Worm (Caenorhabditis elegans) whole organism, L4/young adult: ENCODE results near the gene F19C6.3.
A peak's percentile ranks its signal among the peaks of the same experiment; 100 is the strongest.

Experiments used
- W03F9.2 ChIP-seq: fragments of 150-350 bp; optimal IDR thresholded peaks from 2 replicates; lab custom pipeline; 2014; ENCODE audit warnings: missing biosample characterization, missing genetic modification characterization
- dao-5 ChIP-seq: sonication (generic microtip); optimal IDR thresholded peaks from 2 replicates; lab custom pipeline; 2016; ENCODE audit warnings: missing genotype, missing genetic modification characterization, moderate library complexity, missing compliant biosample characterization
- him-1 ChIP-seq: sonication (generic microtip); optimal IDR thresholded peaks from 2 replicates; lab custom pipeline; 2016; ENCODE audit warnings: missing genotype, missing genetic modification reagents, missing genetic modification characterization, missing compliant biosample characterization

Gene F19C6.3

ce11 chrX:10009985-10010384, 1.4 kb upstream of the F19C6.3 start:
- TF ChIP-seq W03F9.2 (tag; lab: Kevin White, UChicago) (no peak), dao-5 (tag; lab: Kevin White, UChicago) (no peak), him-1 (tag; lab: Kevin White, UChicago) (no peak)

- TF ChIP-seq dao-5 (tag; lab: Kevin White, UChicago) (no peak), W03F9.2 (tag; lab: Kevin White, UChicago) (no peak), him-1 (tag; lab: Kevin White, UChicago) (no peak)
Measured at ce11 chrX:10000635-10001034, 7.9 kb downstream of the F19C6.3 start, which contains the start of gene F19C6.2. F19C6.2 (plus strand) TSS chrX:10000935.

ce11 chrX:9999599-10000201, 8.9 kb downstream of the F19C6.3 start:
- TF ChIP-seq dao-5 (tag; lab: Kevin White, UChicago) (no peak), W03F9.2 (tag; lab: Kevin White, UChicago) (peak; percentile 39), him-1 (tag; lab: Kevin White, UChicago) (peak; percentile 70)

ce11 chrX:9999192-9999591, 9.4 kb downstream of the F19C6.3 start, which contains the start of gene grk-1:
grk-1 (minus strand) TSS chrX:9999208.
- TF ChIP-seq him-1 (tag; lab: Kevin White, UChicago) = no peak
- no peak for TF ChIP-seq W03F9.2 (tag; lab: Kevin White, UChicago)
- TF ChIP-seq dao-5 (tag; lab: Kevin White, UChicago) = no peak

ce11 chrX:9997344-9997743, 11.2 kb downstream of the F19C6.3 start:
- no peak for TF ChIP-seq dao-5 (tag; lab: Kevin White, UChicago)
- no peak for TF ChIP-seq W03F9.2 (tag; lab: Kevin White, UChicago)
- no peak for TF ChIP-seq him-1 (tag; lab: Kevin White, UChicago)

ce11 chrX:9993100-9993499, 15.5 kb downstream of the F19C6.3 start:
- no peak for TF ChIP-seq dao-5 (tag; lab: Kevin White, UChicago)
- TF ChIP-seq W03F9.2 (tag; lab: Kevin White, UChicago) = no peak
- TF ChIP-seq him-1 (tag; lab: Kevin White, UChicago) = no peak

- TF ChIP-seq dao-5 (tag; lab: Kevin White, UChicago) (no peak), him-1 (tag; lab: Kevin White, UChicago) (no peak), W03F9.2 (tag; lab: Kevin White, UChicago) (no peak)
Measured at ce11 chrX:9988884-9989283, 19.7 kb downstream of the F19C6.3 start.

- TF ChIP-seq him-1 (tag; lab: Kevin White, UChicago) = no peak
- no peak for TF ChIP-seq dao-5 (tag; lab: Kevin White, UChicago)
- no peak for TF ChIP-seq W03F9.2 (tag; lab: Kevin White, UChicago)
Measured at ce11 chrX:9987166-9987565, 21.4 kb downstream of the F19C6.3 start.

- TF ChIP-seq him-1 (tag; lab: Kevin White, UChicago) = no peak
- no peak for TF ChIP-seq dao-5 (tag; lab: Kevin White, UChicago)
- no peak for TF ChIP-seq W03F9.2 (tag; lab: Kevin White, UChicago)
Measured at ce11 chrX:9984889-9985404, 23.6 kb downstream of the F19C6.3 start, which contains the start of gene F19C6.5. F19C6.5 (minus strand) TSS chrX:9984939.

- TF ChIP-seq dao-5 (tag; lab: Kevin White, UChicago) (no peak), W03F9.2 (tag; lab: Kevin White, UChicago) (no peak), him-1 (tag; lab: Kevin White, UChicago) (no peak)
Measured at ce11 chrX:9981259-9981658, 27.3 kb downstream of the F19C6.3 start.

ce11 chrX:9976206-9976605, 32.4 kb downstream of the F19C6.3 start, which contains the start of gene mgl-1:
mgl-1 (minus strand) TSS chrX:9976306.
- TF ChIP-seq W03F9.2 (tag; lab: Kevin White, UChicago) (no peak), dao-5 (tag; lab: Kevin White, UChicago) (no peak), him-1 (tag; lab: Kevin White, UChicago) (no peak)

ce11 chrX:9965275-9965674, 43.3 kb downstream of the F19C6.3 start, which contains the start of gene pssy-1:
pssy-1 (plus strand) TSS chrX:9965592.
- TF ChIP-seq dao-5 (tag; lab: Kevin White, UChicago) (no peak), him-1 (tag; lab: Kevin White, UChicago) (no peak), W03F9.2 (tag; lab: Kevin White, UChicago) (no peak)

- TF ChIP-seq him-1 (tag; lab: Kevin White, UChicago) = no peak
- TF ChIP-seq dao-5 (tag; lab: Kevin White, UChicago) = no peak
- TF ChIP-seq W03F9.2 (tag; lab: Kevin White, UChicago) = no peak
Measured at ce11 chrX:9962535-9962934, 46.0 kb downstream of the F19C6.3 start.

ce11 chrX:9958561-9958960, 50.0 kb downstream of the F19C6.3 start, which contains the start of gene ZC506.1:
ZC506.1 (plus strand) TSS chrX:9958960.
- TF ChIP-seq him-1 (tag; lab: Kevin White, UChicago) (peak; percentile 90), dao-5 (tag; lab: Kevin White, UChicago) (peak; percentile 31), W03F9.2 (tag; lab: Kevin White, UChicago) (peak; percentile 91)
